Worm (Caenorhabditis elegans) whole organism, late embryonic: ENCODE data around the gene B0302.4.

Source experiments
- C38D4.7 ChIP-seq: fragments of 200-800 bp; sonication (Bioruptor generic); optimal IDR thresholded peaks from 2 replicates; lab custom pipeline; 2018; ENCODE audit warnings: mild to moderate bottlenecking, missing genetic modification characterization, moderate library complexity, missing compliant biosample characterization
- F13H6.1 ChIP-seq: sonication (generic microtip); optimal IDR thresholded peaks from 2 replicates; lab custom pipeline; 2016; ENCODE audit warnings: missing genetic modification characterization, missing compliant biosample characterization
- T23F11.4 ChIP-seq: fragments of 200-800 bp; sonication (Bioruptor generic); optimal IDR thresholded peaks from 2 replicates; lab custom pipeline; 2018; ENCODE audit warnings: mild to moderate bottlenecking, missing genetic modification characterization, missing compliant biosample characterization
- ahr-1 ChIP-seq: sonication (generic microtip); optimal IDR thresholded peaks from 2 replicates; lab custom pipeline; 2016; ENCODE audit warnings: missing genetic modification characterization, missing compliant biosample characterization
- ama-1 ChIP-seq: fragments of 150-350 bp; optimal IDR thresholded peaks from 2 replicates; lab custom pipeline; 2014
- ceh-14 ChIP-seq: sonication (generic microtip); optimal IDR thresholded peaks from 2 replicates; lab custom pipeline; 2016; ENCODE audit warnings: missing genotype, missing genetic modification characterization, missing compliant biosample characterization
- ceh-18 ChIP-seq: sonication (generic microtip); optimal IDR thresholded peaks from 2 replicates; lab custom pipeline; 2016; ENCODE audit warnings: missing genetic modification characterization, missing compliant biosample characterization
- ceh-19 ChIP-seq: fragments of 200-800 bp; sonication (Bioruptor generic); optimal IDR thresholded peaks from 2 replicates; lab custom pipeline; 2018; ENCODE audit warnings: mild to moderate bottlenecking, missing genetic modification characterization, missing compliant biosample characterization
- ceh-2 ChIP-seq: sonication (generic microtip); optimal IDR thresholded peaks from 2 replicates; lab custom pipeline; 2016; ENCODE audit warnings: missing genotype, missing genetic modification characterization, missing compliant biosample characterization
- ceh-31 ChIP-seq: sonication (generic microtip); optimal IDR thresholded peaks from 2 replicates; lab custom pipeline; 2016; ENCODE audit warnings: missing genetic modification characterization, missing compliant biosample characterization
- ceh-9 ChIP-seq: sonication (generic microtip); optimal IDR thresholded peaks from 2 replicates; lab custom pipeline; 2016; ENCODE audit warnings: mild to moderate bottlenecking, missing genetic modification characterization, inconsistent platforms, missing compliant biosample characterization
- che-1 ChIP-seq: sonication (generic microtip); optimal IDR thresholded peaks from 2 replicates; lab custom pipeline; 2016; ENCODE audit warnings: mild to moderate bottlenecking, missing genetic modification characterization, missing compliant biosample characterization
- dmd-4 ChIP-seq: sonication (generic microtip); optimal IDR thresholded peaks from 2 replicates; lab custom pipeline; 2016; ENCODE audit warnings: borderline replicate concordance, missing genetic modification characterization, missing compliant biosample characterization
- elt-2 ChIP-seq: sonication (generic microtip); optimal IDR thresholded peaks from 2 replicates; lab custom pipeline; 2016; ENCODE audit warnings: missing genetic modification reagents, missing genetic modification characterization, missing compliant biosample characterization
- fax-1 ChIP-seq: sonication (generic microtip); optimal IDR thresholded peaks from 2 replicates; lab custom pipeline; 2016; ENCODE audit warnings: missing genotype, missing genetic modification characterization, missing compliant biosample characterization
- fkh-10 ChIP-seq: fragments of 150-350 bp; optimal IDR thresholded peaks from 2 replicates; lab custom pipeline; 2014; ENCODE audit warnings: missing biosample characterization, missing genetic modification reagents, missing genetic modification characterization
- fkh-6 ChIP-seq: sonication (generic microtip); optimal IDR thresholded peaks from 2 replicates; lab custom pipeline; 2016; ENCODE audit warnings: missing genetic modification characterization, missing compliant biosample characterization
- gmeb-2 ChIP-seq: sonication (generic microtip); optimal IDR thresholded peaks from 2 replicates; lab custom pipeline; 2016; ENCODE audit warnings: missing genetic modification characterization, inconsistent platforms, missing compliant biosample characterization
- hlh-13 ChIP-seq: fragments of 200-800 bp; sonication (Bioruptor generic); optimal IDR thresholded peaks from 2 replicates; lab custom pipeline; 2018; ENCODE audit warnings: mild to moderate bottlenecking, missing genetic modification characterization, missing compliant biosample characterization
- hlh-30 ChIP-seq: sonication (generic microtip); optimal IDR thresholded peaks from 2 replicates; lab custom pipeline; 2017; ENCODE audit warnings: antibody characterized with exemption, missing genetic modification characterization, missing compliant biosample characterization; ENCODE audit not compliant: insufficient read depth
- mec-3 ChIP-seq: sonication (generic microtip); optimal IDR thresholded peaks from 2 replicates; lab custom pipeline; 2016; ENCODE audit warnings: borderline replicate concordance, missing genetic modification characterization, missing compliant biosample characterization
- nfya-1 ChIP-seq: sonication (generic microtip); optimal IDR thresholded peaks from 2 replicates; lab custom pipeline; 2017; ENCODE audit warnings: missing genetic modification characterization, mild to moderate bottlenecking, missing compliant biosample characterization, antibody characterized with exemption, moderate library complexity
- npax-4 ChIP-seq: sonication (generic microtip); optimal IDR thresholded peaks from 2 replicates; lab custom pipeline; 2016; ENCODE audit warnings: missing genetic modification characterization, missing compliant biosample characterization
- pag-3 ChIP-seq: sonication (generic microtip); optimal IDR thresholded peaks from 2 replicates; lab custom pipeline; 2016; ENCODE audit warnings: missing compliant biosample characterization, missing genetic modification characterization, borderline replicate concordance
- pax-1 ChIP-seq: fragments of 150-350 bp; optimal IDR thresholded peaks from 2 replicates; lab custom pipeline; 2014; ENCODE audit warnings: missing biosample characterization, missing genetic modification characterization
- ref-2 ChIP-seq: sonication (generic microtip); optimal IDR thresholded peaks from 2 replicates; lab custom pipeline; 2016; ENCODE audit warnings: missing genetic modification characterization, missing compliant biosample characterization
- rnt-1 ChIP-seq: sonication (generic microtip); optimal IDR thresholded peaks from 2 replicates; lab custom pipeline; 2016; ENCODE audit warnings: missing genetic modification characterization, missing compliant biosample characterization
- sox-4 ChIP-seq: sonication (generic microtip); optimal IDR thresholded peaks from 2 replicates; lab custom pipeline; 2017; ENCODE audit warnings: mild to moderate bottlenecking, missing genetic modification characterization, inconsistent platforms, missing compliant biosample characterization
- tbx-7 ChIP-seq: sonication (generic microtip); optimal IDR thresholded peaks from 2 replicates; lab custom pipeline; 2016; ENCODE audit warnings: missing genotype, missing genetic modification characterization, missing compliant biosample characterization
- ttx-3 ChIP-seq: sonication (generic microtip); optimal IDR thresholded peaks from 2 replicates; lab custom pipeline; 2016; ENCODE audit warnings: missing genetic modification reagents, missing genetic modification characterization, missing compliant biosample characterization
- unc-55 ChIP-seq: sonication (generic microtip); optimal IDR thresholded peaks from 2 replicates; lab custom pipeline; 2017; ENCODE audit warnings: missing biosample characterization, missing genetic modification reagents, missing genetic modification characterization
- zip-5 ChIP-seq: sonication (generic microtip); optimal IDR thresholded peaks from 2 replicates; lab custom pipeline; 2016; ENCODE audit warnings: missing genetic modification characterization, missing compliant biosample characterization
- ztf-16 ChIP-seq: sonication (generic microtip); optimal IDR thresholded peaks from 2 replicates; lab custom pipeline; 2017; ENCODE audit warnings: missing genetic modification characterization, missing compliant biosample characterization

The B0302.4 gene

DNA sequence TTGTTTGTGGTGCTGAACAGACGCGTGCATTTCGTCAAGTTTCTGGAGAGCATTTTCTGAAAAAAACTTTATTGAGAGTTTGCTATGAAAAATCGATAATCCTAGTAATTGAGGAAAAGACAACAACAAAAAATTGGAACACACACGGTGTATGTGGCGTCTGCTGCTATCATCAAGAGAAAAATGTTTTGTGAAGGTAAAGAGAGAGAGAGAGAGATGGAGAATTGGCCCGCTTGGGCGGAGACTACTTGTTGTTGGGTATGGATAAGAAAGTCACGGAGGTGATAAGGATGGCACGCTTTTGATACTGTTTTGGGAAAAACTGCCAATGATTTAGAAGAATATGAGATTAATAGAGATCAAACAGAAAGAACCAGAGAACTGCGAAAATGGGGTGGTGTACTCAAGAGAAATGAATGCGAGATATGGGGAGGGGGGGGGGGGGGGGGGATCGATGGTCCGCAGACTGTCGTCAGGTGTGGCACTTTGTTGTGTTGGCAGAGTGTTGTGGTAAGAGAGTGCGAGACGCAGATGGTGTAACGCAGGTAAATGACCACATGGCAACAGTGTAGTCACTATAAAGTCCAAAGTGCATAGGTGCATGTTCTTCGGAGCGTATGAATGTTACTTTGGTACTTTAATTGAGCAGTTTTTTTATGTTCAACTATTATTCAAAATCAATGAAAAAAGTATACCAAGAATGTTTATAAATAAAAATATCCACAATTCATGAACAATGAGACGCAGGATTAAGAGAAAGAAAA, 40.7 kb upstream of the B0302.4 start, which contains the start of gene acdh-7:
acdh-7 (minus strand) TSS at position 56 of the 764 bp plus-strand sequence.
- TF ChIP-seq elt-2 = peak; percentile 39
- no peak for TF ChIP-seq ceh-2 (tag; lab: Kevin White, UChicago)
- TF ChIP-seq, all 69 proteins: peak for 1

DNA sequence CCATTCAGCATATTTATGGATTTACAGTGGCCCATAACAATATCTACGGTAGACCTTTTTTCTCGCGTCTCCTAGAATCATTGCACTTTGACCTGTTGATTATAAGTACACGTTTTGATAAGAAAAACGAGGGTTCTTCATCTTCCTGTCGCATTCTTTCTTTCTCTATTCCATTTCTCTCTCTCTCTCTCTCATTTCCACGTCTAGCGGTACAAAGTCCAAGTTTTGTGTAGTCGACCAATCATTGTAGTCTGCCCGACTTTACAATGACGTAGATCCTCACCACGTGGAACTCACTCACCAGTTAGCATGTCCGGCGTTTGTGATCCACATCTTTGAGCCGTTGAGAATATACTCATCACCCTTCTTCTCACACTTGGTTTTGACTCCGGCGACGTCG, 39.6 kb upstream of the B0302.4 start:
- no peak for TF ChIP-seq zip-5 (tag; lab: Kevin White, UChicago)
- peak; percentile 65 for TF ChIP-seq unc-55
- peak; percentile 7 for TF ChIP-seq ceh-18 (tag; lab: Kevin White, UChicago)
- no peak for TF ChIP-seq ama-1 (lab: Kevin White, UChicago)
- no peak for TF ChIP-seq fkh-6 (tag; lab: Kevin White, UChicago)
- TF ChIP-seq nfya-1 (tag; lab: Kevin White, UChicago) = peak; percentile 86

DNA sequence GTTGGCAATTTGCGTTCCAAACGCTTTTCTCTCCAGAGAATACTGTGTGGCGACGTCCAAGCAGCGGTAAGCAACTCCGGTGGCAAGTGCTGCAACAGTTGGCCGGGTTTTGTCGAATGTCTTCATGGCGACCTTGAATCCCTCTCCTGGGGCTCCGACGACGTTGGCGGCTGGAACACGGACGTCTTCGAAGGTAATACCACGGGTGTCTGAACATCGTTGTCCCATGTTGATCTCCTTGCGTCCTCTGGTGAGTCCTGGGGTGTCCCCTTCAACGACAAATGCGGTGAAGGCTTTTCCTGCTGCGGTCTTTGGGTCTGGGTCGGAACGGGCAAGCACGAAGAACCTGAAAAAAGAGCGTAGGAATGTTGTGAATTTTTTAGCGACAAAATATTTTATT, 39.2 kb upstream of the B0302.4 start:
- TF ChIP-seq ceh-2 (tag; lab: Kevin White, UChicago) (no peak), tbx-7 (tag; lab: Kevin White, UChicago) (no peak), hlh-30 (tag; lab: Kevin White, UChicago) (no peak), ceh-9 (tag; lab: Kevin White, UChicago) (no peak), sox-4 (tag; lab: Kevin White, UChicago) (no peak), ztf-16 (no peak), pag-3 (tag; lab: Kevin White, UChicago) (no peak), dmd-4 (tag; lab: Kevin White, UChicago) (no peak), npax-4 (no peak), gmeb-2 (no peak), F13H6.1 (tag; lab: Kevin White, UChicago) (no peak), T23F11.4 (GFP tag; lab: Kevin White, UChicago) (no peak), ceh-31 (tag; lab: Kevin White, UChicago) (no peak), ahr-1 (no peak), ceh-14 (tag; lab: Kevin White, UChicago) (no peak), fax-1 (no peak), che-1 (no peak), mec-3 (tag; lab: Kevin White, UChicago) (no peak)

DNA sequence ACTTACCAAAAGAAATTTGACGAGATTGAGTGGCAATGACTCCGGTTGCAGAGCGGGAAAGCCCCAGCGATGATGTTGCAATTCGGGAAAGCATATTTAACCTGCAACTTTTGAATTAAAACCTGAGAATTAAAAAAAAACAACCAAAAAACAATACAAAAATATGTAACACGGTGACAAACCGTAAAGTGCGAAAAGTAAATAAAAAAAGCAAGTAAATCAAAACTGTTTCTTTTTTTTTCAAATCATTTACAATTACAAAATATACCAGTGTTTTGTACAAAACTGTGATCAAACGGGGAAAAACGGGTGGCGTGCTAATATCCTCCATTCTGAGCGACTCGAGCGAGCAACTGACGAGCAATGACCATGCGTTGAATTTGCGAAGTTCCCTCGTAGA, 38.2 kb upstream of the B0302.4 start, which contains the start of gene acdh-10:
acdh-10 (minus strand) TSS at position 101 of the 400 bp plus-strand sequence.
- no peak for TF ChIP-seq unc-55

DNA sequence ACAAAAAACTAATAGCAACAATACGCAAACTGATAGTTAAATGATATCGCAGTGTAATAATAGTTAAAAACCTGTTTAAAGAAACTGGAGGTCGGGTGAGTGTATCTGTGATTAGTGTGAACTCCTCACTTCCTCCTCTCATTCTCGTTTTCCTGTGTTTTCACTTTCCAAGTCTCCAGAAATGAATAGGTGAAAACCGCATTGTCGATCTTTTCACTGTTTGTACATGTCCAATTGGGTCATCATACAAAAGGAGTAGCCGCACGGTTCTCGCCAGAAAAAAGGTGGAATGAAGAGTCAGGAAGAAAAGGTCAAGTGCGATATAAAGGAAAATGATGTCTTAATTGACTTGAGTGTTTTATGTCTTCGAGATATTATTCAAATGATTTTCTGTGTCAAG, 34.9 kb upstream of the B0302.4 start:
- TF ChIP-seq pag-3 (tag; lab: Kevin White, UChicago) = no peak
- no peak for TF ChIP-seq pax-1 (tag; lab: Kevin White, UChicago)
- no peak for TF ChIP-seq fkh-10 (GFP tag; lab: Kevin White, UChicago)
- TF ChIP-seq ttx-3 (tag; lab: Kevin White, UChicago) = no peak
- TF ChIP-seq hlh-13 = no peak
- no peak for TF ChIP-seq rnt-1 (tag; lab: Kevin White, UChicago)
- no peak for TF ChIP-seq C38D4.7
- no peak for TF ChIP-seq tbx-7 (tag; lab: Kevin White, UChicago)
- no peak for TF ChIP-seq fkh-6 (tag; lab: Kevin White, UChicago)
- TF ChIP-seq dmd-4 (tag; lab: Kevin White, UChicago) = no peak
- TF ChIP-seq ceh-19 = no peak
- TF ChIP-seq ref-2 (tag; lab: Kevin White, UChicago) = no peak
